Fruit fly (Drosophila melanogaster) whole organism: ENCODE results near the gene CG43322.

ENCODE experiments used
- CG8478 ChIP-seq: fragments of >200 bp; optimal IDR thresholded peaks from 2 replicates; lab custom pipeline; 2018; ENCODE audit warnings: inconsistent platforms
- Dll ChIP-seq: fragments of >200 bp; optimal IDR thresholded peaks from 2 replicates; lab custom pipeline; 2017
- usp ChIP-seq: fragments of >200 bp; optimal IDR thresholded peaks from 2 replicates; lab custom pipeline; 2017; ENCODE audit warnings: missing biosample characterization, missing genetic modification characterization, mixed read lengths

DNA sequence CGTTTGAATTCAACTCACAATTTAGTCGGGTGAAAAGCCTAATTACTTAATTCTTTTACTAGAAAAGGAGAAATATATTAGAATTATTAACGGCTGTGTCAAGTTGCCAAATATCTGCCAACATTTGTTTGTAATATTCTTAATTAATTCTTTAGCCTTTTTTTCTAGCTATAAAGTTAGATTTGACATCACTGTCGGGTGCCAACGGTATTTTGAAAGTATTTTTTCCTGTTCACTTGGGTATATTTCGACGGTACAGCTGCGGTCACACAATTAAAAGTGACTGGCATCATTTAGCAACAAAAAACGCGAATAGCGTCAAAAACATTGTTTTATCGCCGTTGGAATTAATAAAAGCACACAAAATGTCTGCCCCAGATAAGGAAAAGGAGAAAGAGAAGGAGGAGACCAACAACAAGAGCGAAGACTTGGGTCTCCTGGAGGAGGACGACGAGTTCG lies 50.6 kb downstream of the CG43322 start, which contains the start of gene Sem1:
- TF ChIP-seq Dll (lab: Kevin White, UChicago) (no peak), usp (no peak), CG8478 (lab: Kevin White, UChicago) (no peak)
